Worm (Caenorhabditis elegans) whole organism, L4 larva: Measurements from ENCODE around the gene fut-1.
A peak's percentile ranks its signal among the peaks of the same experiment; 100 is the strongest.

ENCODE experiments used
- F37D6.2 ChIP-seq: sonication (generic microtip); optimal IDR thresholded peaks from 2 replicates; lab custom pipeline; 2016; ENCODE audit warnings: mild to moderate bottlenecking, missing genetic modification characterization, missing compliant biosample characterization
- R02D3.7 ChIP-seq: fragments of 150-350 bp; sonication (generic microtip); optimal IDR thresholded peaks from 3 replicates; lab custom pipeline; 2014; ENCODE audit warnings: missing biosample characterization, missing genetic modification characterization
- Y105C5A.15 ChIP-seq: fragments of 200-800 bp; sonication (Bioruptor generic); IDR thresholded peaks from 2 replicates; pipeline ENCODE4 v1.3.6; 2022; ENCODE audit warnings: missing genetic modification characterization, missing compliant biosample characterization
- aha-1 ChIP-seq: fragments of 150-350 bp; peaks from one replicate; lab custom pipeline; 2014; ENCODE audit warnings: missing biosample characterization, missing genetic modification characterization
- ama-1 ChIP-seq: fragments of 150-350 bp; optimal IDR thresholded peaks from 2 replicates; lab custom pipeline; 2014; ENCODE audit warnings: inconsistent platforms, mixed read lengths
- arid-1 ChIP-seq: fragments of 200-800 bp; sonication (Bioruptor generic); conservative IDR thresholded peaks from 2 replicates; pipeline ENCODE4 v1.3.6; 2022; ENCODE audit warnings: missing genetic modification reagents, missing genetic modification characterization, missing compliant biosample characterization
- ceh-32 ChIP-seq: sonication (generic microtip); optimal IDR thresholded peaks from 2 replicates; lab custom pipeline; 2016; ENCODE audit warnings: mild to moderate bottlenecking, missing genetic modification characterization, missing compliant biosample characterization; ENCODE audit not compliant: poor library complexity
- cey-2 ChIP-seq: sonication (generic microtip); optimal IDR thresholded peaks from 3 replicates; lab custom pipeline; 2017; ENCODE audit warnings: missing genetic modification characterization, mild to moderate bottlenecking, missing compliant biosample characterization, antibody characterized with exemption, borderline replicate concordance; ENCODE audit not compliant: insufficient read depth
- ctbp-1 ChIP-seq: fragments of 200-800 bp; sonication (Bioruptor generic); IDR thresholded peaks from 2 replicates; pipeline ENCODE4 v1.3.6; 2022; ENCODE audit warnings: missing genetic modification reagents, missing genetic modification characterization, missing compliant biosample characterization
- daf-16 ChIP-seq, 3 experiments: sonication (generic microtip); optimal IDR thresholded peaks; 2 replicates each; lab custom pipeline; 2016 to 2017; ENCODE audit warnings: missing genetic modification characterization in 3 of 3, missing genetic modification reagents in 3 of 3, mild to moderate bottlenecking in 2 of 3, missing compliant biosample characterization in 2 of 3, missing biosample characterization in 1 of 3, moderate library complexity in 1 of 3
- dmd-6 ChIP-seq: fragments of 200-800 bp; sonication (Bioruptor generic); IDR thresholded peaks from 2 replicates; pipeline ENCODE4 v1.3.6; 2022; ENCODE audit warnings: missing genetic modification reagents, missing genetic modification characterization, missing compliant biosample characterization
- dve-1 ChIP-seq: sonication (generic microtip); optimal IDR thresholded peaks from 2 replicates; lab custom pipeline; 2017; ENCODE audit warnings: antibody characterized with exemption, mild to moderate bottlenecking, missing genetic modification characterization, missing compliant biosample characterization; ENCODE audit not compliant: insufficient read depth
- egl-27 ChIP-seq: sonication (generic microtip); optimal IDR thresholded peaks from 3 replicates; lab custom pipeline; 2017; ENCODE audit warnings: missing biosample characterization, missing genetic modification reagents, missing genetic modification characterization
- hif-1 ChIP-seq, 2 experiments: sonication (generic microtip); optimal IDR thresholded peaks; 2 replicates each; lab custom pipeline; 2016 to 2017; ENCODE audit warnings: missing compliant biosample characterization in 2 of 2, missing genetic modification characterization in 2 of 2, missing genetic modification reagents in 2 of 2, missing genotype in 2 of 2, mild to moderate bottlenecking in 1 of 2
- hlh-11 ChIP-seq: fragments of 200-800 bp; sonication (Bioruptor generic); optimal IDR thresholded peaks from 2 replicates; lab custom pipeline; 2018; ENCODE audit warnings: mild to moderate bottlenecking, missing genetic modification characterization, missing compliant biosample characterization
- hlh-30 ChIP-seq: sonication (generic microtip); optimal IDR thresholded peaks from 2 replicates; lab custom pipeline; 2017; ENCODE audit warnings: antibody characterized with exemption, mild to moderate bottlenecking, missing genetic modification characterization, missing compliant biosample characterization; ENCODE audit not compliant: insufficient read depth
- jun-1 ChIP-seq: fragments of 150-350 bp; optimal IDR thresholded peaks from 2 replicates; lab custom pipeline; 2014; ENCODE audit warnings: missing biosample characterization, missing genetic modification reagents, missing genetic modification characterization
- lin-1 ChIP-seq: fragments of 200-800 bp; sonication (Bioruptor generic); IDR thresholded peaks from 2 replicates; pipeline ENCODE4 v1.3.6; 2022; ENCODE audit warnings: missing genetic modification reagents, missing genetic modification characterization, missing compliant biosample characterization
- lin-38 ChIP-seq: fragments of 200-800 bp; sonication (Bioruptor generic); IDR thresholded peaks from 2 replicates; pipeline ENCODE4 v1.3.6; 2022; ENCODE audit warnings: missing genetic modification reagents, missing genetic modification characterization, missing compliant biosample characterization
- lsy-2 ChIP-seq, 2 experiments: fragments of 150-350 bp in 1 of 2; sonication (generic microtip) in 1 of 2; optimal IDR thresholded peaks; 2 replicates each; lab custom pipeline; 2014 to 2017; ENCODE audit warnings: missing biosample characterization in 2 of 2, missing genetic modification characterization in 2 of 2
- mdl-1 ChIP-seq, 2 experiments: fragments of 150-350 bp in 1 of 2; sonication (generic microtip) in 1 of 2; optimal IDR thresholded peaks; 2 replicates each; lab custom pipeline; 2014 to 2017; ENCODE audit warnings: missing biosample characterization in 2 of 2, missing genetic modification characterization in 2 of 2
- mdt-29 ChIP-seq: fragments of 200-800 bp; sonication (Bioruptor generic); IDR thresholded peaks from 2 replicates; pipeline ENCODE4 v1.3.6; 2022; ENCODE audit warnings: missing genetic modification reagents, missing genetic modification characterization, missing compliant biosample characterization
- mxl-2 ChIP-seq: fragments of 200-800 bp; sonication (Bioruptor generic); conservative IDR thresholded peaks from 2 replicates; pipeline ENCODE4 v1.3.6; 2022; ENCODE audit warnings: missing genetic modification reagents, missing genetic modification characterization, missing compliant biosample characterization
- mxl-3 ChIP-seq: fragments of 200-800 bp; sonication (Bioruptor generic); optimal IDR thresholded peaks from 2 replicates; lab custom pipeline; 2018; ENCODE audit warnings: mild to moderate bottlenecking, missing genetic modification characterization, missing compliant biosample characterization
- nhr-10 ChIP-seq: fragments of 150-350 bp; optimal IDR thresholded peaks from 2 replicates; lab custom pipeline; 2014; ENCODE audit warnings: missing biosample characterization, missing genetic modification characterization
- nhr-102 ChIP-seq: sonication (generic microtip); optimal IDR thresholded peaks from 2 replicates; lab custom pipeline; 2016; ENCODE audit warnings: mild to moderate bottlenecking, missing genetic modification characterization, moderate library complexity, missing compliant biosample characterization
- nhr-237 ChIP-seq: sonication (generic microtip); optimal IDR thresholded peaks from 2 replicates; lab custom pipeline; 2017; ENCODE audit warnings: missing biosample characterization, missing genetic modification characterization
- nhr-28 ChIP-seq: fragments of 150-350 bp; optimal IDR thresholded peaks from 2 replicates; lab custom pipeline; 2014; ENCODE audit warnings: missing biosample characterization, missing genetic modification characterization
- nhr-41 ChIP-seq: fragments of 200-800 bp; sonication (Bioruptor generic); IDR thresholded peaks from 2 replicates; pipeline ENCODE4 v1.3.6; 2022; ENCODE audit warnings: missing genetic modification reagents, missing genetic modification characterization, missing compliant biosample characterization
- nhr-42 ChIP-seq: fragments of 200-800 bp; sonication (Bioruptor generic); IDR thresholded peaks from 2 replicates; pipeline ENCODE4 v1.3.6; 2022; ENCODE audit warnings: missing genetic modification characterization, missing compliant biosample characterization
- nhr-48 ChIP-seq: sonication (generic microtip); optimal IDR thresholded peaks from 2 replicates; lab custom pipeline; 2016; ENCODE audit warnings: mild to moderate bottlenecking, missing genetic modification characterization, missing compliant biosample characterization
- nhr-77 ChIP-seq: fragments of 150-350 bp; optimal IDR thresholded peaks from 2 replicates; lab custom pipeline; 2014; ENCODE audit warnings: missing biosample characterization, missing genetic modification characterization
- php-3 ChIP-seq: fragments of 200-800 bp; sonication (Bioruptor generic); IDR thresholded peaks from 2 replicates; pipeline ENCODE4 v1.3.6; 2022; ENCODE audit warnings: missing genetic modification reagents, missing genetic modification characterization, missing compliant biosample characterization
- pqm-1 ChIP-seq: sonication (generic microtip); optimal IDR thresholded peaks from 2 replicates; lab custom pipeline; 2017; ENCODE audit warnings: missing biosample characterization, missing genetic modification characterization
- set-16 ChIP-seq: fragments of 200-800 bp; sonication (Bioruptor generic); IDR thresholded peaks from 2 replicates; pipeline ENCODE4 v1.3.6; 2022; ENCODE audit warnings: missing genetic modification reagents, missing genetic modification characterization, missing compliant biosample characterization
- tra-1 ChIP-seq: fragments of 200-800 bp; sonication (Bioruptor generic); IDR thresholded peaks from 2 replicates; pipeline ENCODE4 v1.3.6; 2022; ENCODE audit warnings: missing genetic modification reagents, missing genetic modification characterization, missing compliant biosample characterization

fut-1 gene

DNA sequence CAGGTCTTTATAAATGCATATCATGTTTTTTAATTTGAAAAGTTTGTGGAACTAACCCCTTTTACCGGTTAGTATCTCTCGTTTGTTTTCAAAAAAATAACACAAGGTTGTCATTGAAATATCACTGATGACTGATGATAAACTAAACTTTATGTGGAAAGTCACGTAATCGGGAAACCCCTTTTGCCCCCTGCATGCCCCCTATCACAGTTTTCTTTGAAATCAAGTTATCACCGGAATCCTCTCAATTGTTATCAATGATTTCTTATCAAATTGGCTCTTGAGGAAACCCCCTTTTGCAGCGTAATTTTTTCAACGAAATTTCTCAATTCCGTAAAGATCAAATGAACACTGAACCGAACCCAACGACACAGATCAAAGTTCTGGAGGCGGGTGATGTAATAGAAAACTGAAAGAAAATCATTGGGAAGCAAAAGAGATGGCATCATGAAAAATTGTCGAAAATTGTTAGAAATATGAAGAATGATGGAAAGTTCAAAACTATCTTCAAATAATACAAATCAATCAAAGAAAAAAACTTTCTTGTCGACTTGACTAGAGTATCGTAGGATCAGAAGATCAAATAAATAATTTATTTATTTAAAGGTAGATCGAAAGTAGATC is 19.0 kb downstream of the fut-1 start (continued):
- TF ChIP-seq lin-1 (GFP tag; lab: Robert Waterston, UW) (peak; percentile 87), hif-1 (tag; optimal IDR thresholded peaks at IDR 0.05; lab: Kevin White, UChicago) (peak; percentile 62 to 96), dmd-6 (GFP tag; lab: Robert Waterston, UW) (peak; percentile 98), nhr-48 (tag; lab: Kevin White, UChicago) (peak; percentile 94), aha-1 (peak; percentile 98), mxl-3 (GFP tag; lab: Kevin White, UChicago) (peak; percentile 35), hlh-11 (tag; lab: Kevin White, UChicago) (peak; percentile 87), dve-1 (peak; percentile 75), tra-1 (GFP tag; lab: Robert Waterston, UW) (peak; percentile 84), mdt-29 (GFP tag; lab: Robert Waterston, UW) (peak; percentile 62; the same call in 1 of the 2 replicates)

DNA sequence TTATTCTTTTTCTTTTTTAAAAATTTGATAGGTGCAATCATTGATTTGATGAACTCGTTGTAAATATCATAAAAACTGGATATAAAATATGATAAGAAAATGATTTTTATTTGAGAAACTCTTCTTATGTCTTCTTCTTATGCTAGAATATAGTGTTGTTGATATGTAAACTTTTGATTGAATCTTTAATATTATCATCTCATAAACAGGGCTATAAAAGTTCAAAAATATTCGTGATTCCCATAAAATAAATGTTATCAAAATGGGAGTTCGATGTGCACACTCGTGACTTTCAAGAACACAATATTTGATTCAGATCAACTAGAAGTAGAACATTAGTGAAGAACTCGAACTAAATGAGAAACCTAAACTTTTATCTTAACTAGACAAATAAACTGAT is 20.4 kb downstream of the fut-1 start:
- TF ChIP-seq nhr-102 (tag; lab: Kevin White, UChicago): peak; percentile 22
- TF ChIP-seq set-16 (GFP tag; lab: Robert Waterston, UW): no peak
- no peak for TF ChIP-seq jun-1
- peak; percentile 11 for TF ChIP-seq hlh-30 (tag; lab: Kevin White, UChicago)
- peak; percentile 57 for TF ChIP-seq dmd-6 (GFP tag; lab: Robert Waterston, UW)
- TF ChIP-seq nhr-28 (tag; lab: Kevin White, UChicago): peak; percentile 66
- TF ChIP-seq hlh-11 (tag; lab: Kevin White, UChicago): peak; percentile 53
- peak; percentile 64 for TF ChIP-seq nhr-48 (tag; lab: Kevin White, UChicago)
- peak; percentile 98 for TF ChIP-seq php-3
- TF ChIP-seq dve-1: peak; percentile 92
- TF ChIP-seq lin-38 (GFP tag; lab: Robert Waterston, UW): no peak
- no peak for TF ChIP-seq daf-16 (GFP tag; optimal IDR thresholded peaks at IDR 0.05; lab: Kevin White, UChicago)
- TF ChIP-seq daf-16 (tag; optimal IDR thresholded peaks at IDR 0.05; lab: Kevin White, UChicago): peak; percentile 99
- TF ChIP-seq nhr-10 (tag; lab: Kevin White, UChicago): peak; percentile 23
- TF ChIP-seq mdl-1 (tag; optimal IDR thresholded peaks at IDR 0.05; lab: Kevin White, UChicago): peak in 1 of 2 experiments; percentile 34
- peak; percentile 82 for TF ChIP-seq nhr-77 (tag; lab: Kevin White, UChicago)
- no peak for TF ChIP-seq cey-2 (tag; lab: Kevin White, UChicago)
- peak; percentile 25 for TF ChIP-seq pqm-1 (tag; lab: Kevin White, UChicago)

DNA sequence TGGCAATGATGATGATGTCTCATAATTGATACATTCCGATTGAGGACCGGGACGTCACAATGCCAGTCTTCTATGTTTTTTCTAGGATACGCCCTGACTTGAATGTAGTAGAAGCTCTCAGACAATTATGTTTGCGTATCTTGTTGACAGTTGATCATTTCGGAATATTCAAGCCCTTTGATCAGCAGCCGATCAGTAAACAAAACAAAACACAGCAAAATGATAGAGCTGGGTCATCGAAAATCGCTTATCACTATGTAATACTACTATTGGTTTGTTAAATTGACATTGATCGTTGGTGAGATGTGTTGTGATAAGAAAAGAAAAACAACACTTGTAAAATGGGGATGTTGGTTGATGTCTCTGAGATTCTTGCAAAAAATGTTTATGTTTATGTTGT is 21.1 kb downstream of the fut-1 start:
- TF ChIP-seq daf-16 (GFP tag; optimal IDR thresholded peaks at IDR 0.05; lab: Kevin White, UChicago): no peak
- TF ChIP-seq daf-16 (tag; optimal IDR thresholded peaks at IDR 0.05; lab: Kevin White, UChicago): peak; percentile 92
- peak; percentile 49 for TF ChIP-seq dve-1
- no peak for TF ChIP-seq nhr-28 (tag; lab: Kevin White, UChicago)
- TF ChIP-seq nhr-10 (tag; lab: Kevin White, UChicago): no peak
- peak; percentile 20 for TF ChIP-seq hlh-11 (tag; lab: Kevin White, UChicago)

DNA sequence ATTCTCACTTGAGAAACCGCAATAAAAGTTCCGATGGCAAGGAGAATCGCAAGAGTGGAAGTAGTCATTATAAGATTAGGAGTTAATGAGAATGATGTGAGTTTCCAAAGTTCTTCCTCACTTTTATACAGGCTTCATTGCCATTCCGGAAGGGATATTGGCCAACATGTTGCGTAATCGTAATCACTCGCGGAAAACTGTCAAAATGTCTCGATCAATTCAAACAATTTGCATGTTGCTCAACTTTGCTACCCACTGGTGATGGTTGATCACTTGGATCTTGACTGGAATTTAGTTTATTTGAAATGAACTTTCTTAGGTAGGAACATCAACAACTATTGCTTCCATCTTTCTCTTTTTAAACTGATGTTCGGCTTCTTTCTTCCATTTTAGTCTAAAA is 21.9 kb downstream of the fut-1 start, which contains the start of gene idpb-4:
Gene idpb-4, minus strand, starts transcription at position 101 of the 400 bp plus-strand sequence.
- no peak for TF ChIP-seq lsy-2 (tag; optimal IDR thresholded peaks at IDR 0.05; lab: Kevin White, UChicago)
- TF ChIP-seq ctbp-1 (GFP tag; lab: Robert Waterston, UW): no peak
- no peak for TF ChIP-seq nhr-237 (tag; lab: Kevin White, UChicago)
- TF ChIP-seq F37D6.2 (tag; lab: Kevin White, UChicago): no peak
- no peak for TF ChIP-seq nhr-28 (tag; lab: Kevin White, UChicago)
- TF ChIP-seq Y105C5A.15 (GFP tag; lab: Robert Waterston, UW): no peak
- TF ChIP-seq ama-1 (lab: Kevin White, UChicago): no peak
- TF ChIP-seq nhr-42 (GFP tag; lab: Robert Waterston, UW): no peak
- no peak for TF ChIP-seq arid-1 (GFP tag; lab: Robert Waterston, UW)
- TF ChIP-seq egl-27 (tag; lab: Kevin White, UChicago): no peak
- TF ChIP-seq nhr-41 (GFP tag; lab: Robert Waterston, UW): no peak
- no peak for TF ChIP-seq ceh-32 (tag; lab: Kevin White, UChicago)
- TF ChIP-seq mxl-2 (GFP tag; lab: Robert Waterston, UW): no peak
- TF ChIP-seq R02D3.7 (tag; lab: Kevin White, UChicago): no peak
